Worm (Caenorhabditis elegans) whole organism, L4/young adult: ENCODE measurements around the gene T03F6.10.

Experiments
- W03F9.2 ChIP-seq: fragments of 150-350 bp; optimal IDR thresholded peaks from 2 replicates; lab custom pipeline; 2014; ENCODE audit warnings: missing biosample characterization, missing genetic modification characterization
- dao-5 ChIP-seq: sonication (generic microtip); optimal IDR thresholded peaks from 2 replicates; lab custom pipeline; 2016; ENCODE audit warnings: missing genotype, missing genetic modification characterization, moderate library complexity, missing compliant biosample characterization
- him-1 ChIP-seq: sonication (generic microtip); optimal IDR thresholded peaks from 2 replicates; lab custom pipeline; 2016; ENCODE audit warnings: missing genotype, missing genetic modification reagents, missing genetic modification characterization, missing compliant biosample characterization

Gene T03F6.10

DNA sequence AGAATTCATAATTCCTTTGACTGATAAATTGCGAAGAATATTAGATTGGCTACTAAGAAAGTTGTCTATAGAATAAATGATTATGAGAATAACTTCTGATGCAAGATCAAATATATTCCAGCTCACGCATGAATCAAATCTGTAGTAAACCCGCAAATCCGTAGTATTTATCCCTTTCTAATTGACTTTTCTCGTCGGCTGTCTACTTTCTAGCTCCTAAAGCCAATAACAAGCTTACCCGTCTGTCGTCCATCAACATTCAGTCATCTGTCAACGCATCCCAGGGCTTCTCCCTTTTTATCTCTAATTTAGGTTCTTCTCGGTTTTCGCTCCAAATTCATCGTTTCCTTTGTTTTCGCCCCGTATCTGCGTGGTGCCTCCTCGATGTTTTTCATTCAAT is 29.3 kb downstream of the T03F6.10 start:
- no peak for TF ChIP-seq W03F9.2 (tag; lab: Kevin White, UChicago)
- TF ChIP-seq him-1 = no peak
- TF ChIP-seq dao-5 (tag; lab: Kevin White, UChicago) = no peak

- TF ChIP-seq him-1 = no peak
- TF ChIP-seq dao-5 (tag; lab: Kevin White, UChicago) = no peak
- no peak for TF ChIP-seq W03F9.2 (tag; lab: Kevin White, UChicago)
Measured at ce11 chrIII:13347782-13348327, 30.3 kb downstream of the T03F6.10 start.

DNA sequence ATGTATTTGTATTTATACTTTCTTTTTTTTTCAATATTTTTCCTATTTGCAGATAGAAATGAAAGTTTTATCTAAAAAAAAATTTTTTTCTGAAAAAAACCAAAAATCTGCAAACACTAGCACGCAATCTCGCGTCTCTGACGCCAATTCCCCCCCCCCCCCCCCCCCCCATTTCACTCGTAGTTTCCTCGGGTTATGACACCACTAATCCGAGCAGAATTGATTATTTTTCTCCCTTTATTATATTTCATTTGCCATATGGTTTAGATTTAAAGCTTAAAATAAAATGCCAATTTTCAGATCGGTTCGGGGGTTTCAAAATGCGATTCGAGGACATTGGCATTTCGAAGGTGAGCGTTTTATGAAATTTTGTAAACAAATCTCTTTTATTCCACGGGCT is 31.4 kb downstream of the T03F6.10 start, which contains the start of gene mtm-6:
mtm-6 (plus strand) TSS at position 301 of the 400 bp plus-strand sequence.
- no peak for TF ChIP-seq W03F9.2 (tag; lab: Kevin White, UChicago)
- no peak for TF ChIP-seq him-1
- no peak for TF ChIP-seq dao-5 (tag; lab: Kevin White, UChicago)

- TF ChIP-seq dao-5 (tag; lab: Kevin White, UChicago) (peak; percentile 27), W03F9.2 (tag; lab: Kevin White, UChicago) (peak; percentile 10), him-1 (no peak)
Measured at ce11 chrIII:13344538-13345136, 33.5 kb downstream of the T03F6.10 start, which contains the start of gene acaa-2. Gene acaa-2 (plus strand): TSS chrIII:13344937.

ce11 chrIII:13343562-13344139 is 34.5 kb downstream of the T03F6.10 start:
- TF ChIP-seq W03F9.2 (tag; lab: Kevin White, UChicago) = no peak
- no peak for TF ChIP-seq dao-5 (tag; lab: Kevin White, UChicago)
- no peak for TF ChIP-seq him-1

DNA sequence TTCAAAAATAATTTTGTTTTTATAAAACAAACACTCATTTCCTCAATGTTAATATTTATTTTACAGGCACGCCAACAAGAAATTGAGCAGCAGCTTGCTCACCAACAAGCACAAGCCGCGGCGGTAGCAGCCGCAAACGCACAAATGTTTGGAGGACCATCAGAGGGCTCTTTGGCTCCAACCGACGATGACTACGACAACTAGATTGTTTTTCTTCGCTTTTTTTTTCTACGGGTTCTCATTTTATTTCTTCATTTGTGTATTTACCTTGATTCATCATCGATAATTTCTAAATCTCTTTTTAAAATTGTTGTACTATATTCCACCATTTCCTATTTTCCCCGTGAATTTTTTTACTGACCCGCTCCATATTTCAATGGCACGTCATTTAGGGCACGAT is 35.0 kb downstream of the T03F6.10 start, which contains the start of gene ife-1:
ife-1 (plus strand) TSS at position 301 of the 400 bp plus-strand sequence.
- no peak for TF ChIP-seq dao-5 (tag; lab: Kevin White, UChicago)
- TF ChIP-seq W03F9.2 (tag; lab: Kevin White, UChicago) = no peak
- TF ChIP-seq him-1 = no peak

ce11 chrIII:13342079-13342734 is 35.9 kb downstream of the T03F6.10 start, which contains the start of gene dro-1:
Gene dro-1 (plus strand): TSS chrIII:13342684.
- no peak for TF ChIP-seq dao-5 (tag; lab: Kevin White, UChicago)
- TF ChIP-seq W03F9.2 (tag; lab: Kevin White, UChicago) = no peak
- no peak for TF ChIP-seq him-1

DNA sequence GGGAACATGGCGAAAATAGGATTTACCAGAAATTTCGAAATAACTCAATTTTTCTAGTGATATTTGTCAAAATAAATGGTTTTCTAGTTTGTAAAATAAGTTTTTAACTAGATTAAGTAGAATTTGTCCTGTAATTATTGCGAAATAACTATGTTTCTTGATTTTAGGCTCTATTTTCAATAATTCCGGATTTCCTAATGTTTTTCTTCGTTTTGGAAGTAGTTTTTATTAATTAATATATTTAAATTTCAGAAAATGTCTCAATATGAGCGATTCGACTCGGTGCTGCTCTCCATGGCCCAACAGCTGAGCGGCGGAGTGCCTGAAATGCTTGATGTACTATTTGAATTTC is 36.9 kb downstream of the T03F6.10 start, which contains the start of gene nud-1:
nud-1 (plus strand) TSS at position 253 of the 352 bp plus-strand sequence.
- TF ChIP-seq W03F9.2 (tag; lab: Kevin White, UChicago) = no peak

DNA sequence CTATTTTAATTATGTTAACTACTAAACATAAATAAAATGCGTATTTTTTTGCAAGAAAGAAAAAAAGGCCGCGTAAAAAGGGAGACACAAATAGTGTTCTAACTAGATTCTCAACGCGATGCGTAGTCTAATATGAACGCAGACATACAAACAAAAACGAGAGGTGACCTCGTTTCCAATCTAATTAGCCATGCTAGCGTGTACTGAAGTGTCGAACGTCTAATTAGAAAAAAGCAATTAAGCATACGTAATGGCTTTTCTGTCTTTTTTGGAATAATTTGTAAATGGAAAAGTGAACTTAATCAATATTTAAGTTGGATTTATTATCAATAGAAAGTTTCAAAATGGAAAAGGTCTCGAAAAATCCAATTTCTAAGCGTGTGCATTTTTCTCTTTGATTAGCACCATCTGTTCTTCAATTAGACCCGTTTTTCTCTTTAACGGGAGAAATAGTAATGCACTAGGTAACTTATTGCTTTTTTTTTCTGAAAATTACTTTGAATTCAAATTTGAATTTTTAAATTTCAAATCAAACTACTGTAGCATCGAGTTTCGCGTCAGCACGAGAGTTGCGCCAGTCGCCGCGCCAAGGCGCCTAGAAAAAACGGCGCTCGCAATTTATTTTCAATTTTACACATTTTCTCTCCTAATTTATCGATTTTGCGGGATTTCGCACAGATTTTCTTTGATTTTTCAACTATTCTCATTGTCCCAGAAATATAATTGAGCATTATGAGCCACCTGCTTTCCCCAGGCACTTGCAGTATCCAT is 37.5 kb downstream of the T03F6.10 start:
- TF ChIP-seq him-1 = no peak
- TF ChIP-seq W03F9.2 (tag; lab: Kevin White, UChicago) = peak; percentile 25

DNA sequence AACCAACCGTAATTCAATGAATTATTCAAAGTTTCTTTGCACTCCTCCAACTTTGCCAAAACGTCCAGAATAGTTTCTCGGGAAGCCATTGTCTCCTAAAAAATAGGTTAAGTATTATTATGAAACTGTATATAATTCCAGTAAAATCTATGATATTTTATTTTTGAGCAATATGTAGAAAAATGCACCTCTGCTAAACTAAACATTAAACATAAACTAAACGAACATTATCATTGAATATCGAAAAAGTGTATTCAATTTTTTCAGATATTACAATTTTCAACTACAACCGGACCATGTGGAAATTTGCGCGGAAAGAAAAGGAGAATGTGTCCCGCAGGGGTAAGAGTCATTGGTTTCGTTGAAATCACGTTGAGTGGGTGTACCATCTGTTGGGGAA is 38.5 kb downstream of the T03F6.10 start, which contains the start of gene F53A2.3:
F53A2.3 (minus strand) TSS at position 101 of the 400 bp plus-strand sequence.
- no peak for TF ChIP-seq dao-5 (tag; lab: Kevin White, UChicago)
- no peak for TF ChIP-seq him-1
- no peak for TF ChIP-seq W03F9.2 (tag; lab: Kevin White, UChicago)

ce11 chrIII:13333754-13334153 is 44.4 kb downstream of the T03F6.10 start, which contains the start of gene sdz-20:
Gene sdz-20 (plus strand): TSS chrIII:13334054.
- TF ChIP-seq him-1 = no peak
- TF ChIP-seq dao-5 (tag; lab: Kevin White, UChicago) = no peak
- TF ChIP-seq W03F9.2 (tag; lab: Kevin White, UChicago) = no peak

DNA sequence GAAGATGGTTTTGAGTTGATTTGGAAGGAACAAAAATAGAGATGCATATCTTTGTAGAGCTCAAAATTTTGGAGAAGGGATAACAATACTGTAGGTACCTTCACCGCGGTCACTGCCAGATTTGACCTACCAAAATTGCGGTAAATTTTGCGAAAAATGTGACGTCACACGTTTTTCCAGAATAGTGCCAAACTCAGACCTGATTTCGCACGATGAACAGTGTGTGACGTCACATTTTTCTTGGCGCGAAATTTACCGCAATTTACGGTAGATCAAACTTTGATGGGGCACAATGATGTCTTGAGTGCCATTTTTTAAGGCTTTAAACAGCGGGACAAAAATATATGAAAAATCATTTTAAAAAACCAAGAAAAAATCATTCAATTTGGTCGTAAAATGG is 49.2 kb downstream of the T03F6.10 start:
- no peak for TF ChIP-seq dao-5 (tag; lab: Kevin White, UChicago)
- TF ChIP-seq W03F9.2 (tag; lab: Kevin White, UChicago) = no peak
- TF ChIP-seq him-1 = no peak
